Fruit fly (Drosophila melanogaster) whole organism, prepupa: Measurements from ENCODE around the gene CG2147.

Source experiments
- Blimp-1 ChIP-seq: fragments of 200-800 bp; sonication (Bioruptor generic); optimal IDR thresholded peaks from 3 replicates; lab custom pipeline; 2017; ENCODE audit warnings: missing biosample characterization, missing genetic modification characterization, mild to moderate bottlenecking, moderate library complexity, missing genetic modification reagents
- CG10631 ChIP-seq: fragments of 200-800 bp; sonication (Bioruptor generic); optimal IDR thresholded peaks from 2 replicates; lab custom pipeline; 2016; ENCODE audit warnings: missing biosample characterization, missing genetic modification characterization
- CG10669 ChIP-seq: fragments of 200-800 bp; sonication (Bioruptor generic); optimal IDR thresholded peaks from 3 replicates; lab custom pipeline; 2018; ENCODE audit warnings: missing biosample characterization, mild to moderate bottlenecking, missing genetic modification characterization, moderate library complexity
- CG11294 ChIP-seq: fragments of 200-800 bp; sonication (Bioruptor generic); IDR thresholded peaks from 2 replicates; pipeline ENCODE4 v1.3.6; 2022; ENCODE audit warnings: missing biosample characterization, missing genetic modification characterization
- CG11762 ChIP-seq: fragments of 200-800 bp; sonication (Bioruptor generic); optimal IDR thresholded peaks from 3 replicates; lab custom pipeline; 2016; ENCODE audit warnings: missing biosample characterization, missing genetic modification characterization; ENCODE audit not compliant: insufficient read depth
- CG11902 ChIP-seq: fragments of 200-800 bp; sonication (Bioruptor generic); optimal IDR thresholded peaks from 3 replicates; lab custom pipeline; 2016; ENCODE audit warnings: missing biosample characterization, missing genetic modification characterization
- CG1621 ChIP-seq: fragments of 200-800 bp; sonication (Bioruptor generic); optimal IDR thresholded peaks from 3 replicates; lab custom pipeline; 2018; ENCODE audit warnings: missing biosample characterization, mild to moderate bottlenecking, missing genetic modification characterization
- CG3032 ChIP-seq: fragments of 200-800 bp; optimal IDR thresholded peaks from 2 replicates; lab custom pipeline; 2019; ENCODE audit warnings: missing biosample characterization, mild to moderate bottlenecking, missing genetic modification characterization, moderate library complexity
- CG31627 ChIP-seq: fragments of 200-800 bp; sonication (Bioruptor generic); optimal IDR thresholded peaks from 3 replicates; lab custom pipeline; 2016; ENCODE audit warnings: missing biosample characterization, missing genetic modification characterization
- CG32006 ChIP-seq: fragments of 200-800 bp; sonication (Bioruptor generic); optimal IDR thresholded peaks from 3 replicates; lab custom pipeline; 2017; ENCODE audit warnings: missing biosample characterization, mild to moderate bottlenecking, missing genetic modification characterization
- CG34406 ChIP-seq: fragments of 200-800 bp; sonication (Bioruptor generic); optimal IDR thresholded peaks from 3 replicates; lab custom pipeline; 2016; ENCODE audit warnings: missing biosample characterization, missing genetic modification characterization
- CG3919 ChIP-seq: fragments of 200-800 bp; sonication (Bioruptor generic); optimal IDR thresholded peaks from 3 replicates; lab custom pipeline; 2016; ENCODE audit warnings: missing biosample characterization, missing genetic modification characterization
- CG4318 ChIP-seq: fragments of 200-800 bp; sonication (Bioruptor generic); optimal IDR thresholded peaks from 3 replicates; lab custom pipeline; 2017; ENCODE audit warnings: missing biosample characterization, mild to moderate bottlenecking, missing genetic modification characterization
- CG6276 ChIP-seq: fragments of 200-800 bp; sonication (Bioruptor generic); optimal IDR thresholded peaks from 2 replicates; lab custom pipeline; 2017; ENCODE audit warnings: missing biosample characterization, mild to moderate bottlenecking, missing genetic modification characterization
- CG6792 ChIP-seq: fragments of 200-800 bp; sonication (Bioruptor generic); optimal IDR thresholded peaks from 3 replicates; lab custom pipeline; 2016; ENCODE audit warnings: missing biosample characterization, missing genetic modification characterization
- CG6808 ChIP-seq: fragments of 200-800 bp; sonication (Bioruptor generic); optimal IDR thresholded peaks from 3 replicates; lab custom pipeline; 2017; ENCODE audit warnings: missing biosample characterization, missing genetic modification characterization, mild to moderate bottlenecking, moderate library complexity, missing genetic modification reagents
- CG7368 ChIP-seq: fragments of 200-800 bp; sonication (Bioruptor generic); optimal IDR thresholded peaks from 3 replicates; lab custom pipeline; 2016; ENCODE audit warnings: missing biosample characterization, missing genetic modification characterization
- CG8119 ChIP-seq: fragments of 200-800 bp; sonication (Bioruptor generic); IDR thresholded peaks from 3 replicates; pipeline ENCODE4 v1.3.6; 2022; ENCODE audit warnings: missing biosample characterization, missing genetic modification characterization
- CG8632 ChIP-seq: fragments of 200-800 bp; sonication (Bioruptor generic); optimal IDR thresholded peaks from 3 replicates; lab custom pipeline; 2016; ENCODE audit warnings: missing biosample characterization, missing genetic modification characterization
- CG9139 ChIP-seq: fragments of 200-800 bp; sonication (Bioruptor generic); optimal IDR thresholded peaks from 3 replicates; lab custom pipeline; 2017; ENCODE audit warnings: missing biosample characterization, mild to moderate bottlenecking, missing genetic modification characterization
- Eip78C ChIP-seq: fragments of 200-800 bp; sonication (Bioruptor generic); peaks from one replicate; lab custom pipeline; 2016; ENCODE audit warnings: missing biosample characterization, missing genetic modification characterization
- Ets21C ChIP-seq: fragments of 200-800 bp; sonication (Bioruptor generic); optimal IDR thresholded peaks from 3 replicates; lab custom pipeline; 2016; ENCODE audit warnings: missing biosample characterization, missing genetic modification characterization
- Hr38 ChIP-seq: sonication (Bioruptor generic); optimal IDR thresholded peaks from 2 replicates; lab custom pipeline; 2016; ENCODE audit warnings: missing biosample characterization, missing genetic modification characterization
- Hr4 ChIP-seq: fragments of 200-800 bp; sonication (Bioruptor generic); optimal IDR thresholded peaks from 3 replicates; lab custom pipeline; 2016; ENCODE audit warnings: missing biosample characterization, missing genetic modification characterization
- Lpt ChIP-seq: fragments of 200-800 bp; sonication (Bioruptor generic); optimal IDR thresholded peaks from 3 replicates; lab custom pipeline; 2016; ENCODE audit warnings: missing biosample characterization, missing genetic modification characterization
- Met ChIP-seq: fragments of 200-800 bp; sonication (Bioruptor generic); optimal IDR thresholded peaks from 3 replicates; lab custom pipeline; 2016; ENCODE audit warnings: missing biosample characterization, missing genetic modification characterization
- Smox ChIP-seq: fragments of 200-800 bp; sonication (Bioruptor generic); optimal IDR thresholded peaks from 3 replicates; lab custom pipeline; 2016; ENCODE audit warnings: missing biosample characterization, missing genetic modification characterization
- Sox102F ChIP-seq: fragments of 200-800 bp; sonication (Bioruptor generic); optimal IDR thresholded peaks from 2 replicates; lab custom pipeline; 2016; ENCODE audit warnings: missing biosample characterization, mild to moderate bottlenecking, missing genetic modification characterization
- Sox14 ChIP-seq: fragments of 200-800 bp; sonication (Bioruptor generic); optimal IDR thresholded peaks from 3 replicates; lab custom pipeline; 2016; ENCODE audit warnings: missing biosample characterization, missing genetic modification characterization
- Sox15 ChIP-seq: fragments of 200-800 bp; sonication (Bioruptor generic); optimal IDR thresholded peaks from 3 replicates; lab custom pipeline; 2016; ENCODE audit warnings: missing biosample characterization, missing genetic modification characterization
- achi ChIP-seq: fragments of 200-800 bp; sonication (Bioruptor generic); optimal IDR thresholded peaks from 3 replicates; lab custom pipeline; 2016; ENCODE audit warnings: missing biosample characterization, missing genetic modification characterization
- acj6 ChIP-seq: fragments of 200-800 bp; sonication (Bioruptor generic); optimal IDR thresholded peaks from 3 replicates; lab custom pipeline; 2016; ENCODE audit warnings: missing biosample characterization, missing genetic modification characterization
- cyc ChIP-seq: fragments of 200-800 bp; sonication (Bioruptor generic); optimal IDR thresholded peaks from 3 replicates; lab custom pipeline; 2016; ENCODE audit warnings: missing biosample characterization, missing genetic modification characterization
- dac ChIP-seq: fragments of 200-800 bp; sonication (Bioruptor generic); optimal IDR thresholded peaks from 2 replicates; lab custom pipeline; 2017; ENCODE audit warnings: missing biosample characterization, mild to moderate bottlenecking, missing genetic modification characterization
- eg ChIP-seq: fragments of 200-800 bp; sonication (Bioruptor generic); IDR thresholded peaks from 3 replicates; pipeline ENCODE4 v1.3.6; 2022; ENCODE audit warnings: missing biosample characterization, missing genetic modification characterization
- esn ChIP-seq: fragments of 200-800 bp; sonication (Bioruptor generic); optimal IDR thresholded peaks from 2 replicates; lab custom pipeline; 2016; ENCODE audit warnings: missing biosample characterization, mild to moderate bottlenecking, missing genetic modification characterization, moderate library complexity
- fd59A ChIP-seq: fragments of 200-800 bp; sonication (Bioruptor generic); optimal IDR thresholded peaks from 2 replicates; lab custom pipeline; 2017; ENCODE audit warnings: missing biosample characterization, mild to moderate bottlenecking, missing genetic modification characterization, missing genetic modification reagents
- fd85E ChIP-seq: fragments of 200-800 bp; sonication (Bioruptor generic); optimal IDR thresholded peaks from 3 replicates; lab custom pipeline; 2016; ENCODE audit warnings: missing biosample characterization, missing genetic modification characterization
- fkh ChIP-seq: fragments of 200-800 bp; sonication (Bioruptor generic); optimal IDR thresholded peaks from 3 replicates; lab custom pipeline; 2017; ENCODE audit warnings: missing biosample characterization, mild to moderate bottlenecking, missing genetic modification characterization, moderate library complexity
- pdm3 ChIP-seq: fragments of 200-800 bp; sonication (Bioruptor generic); optimal IDR thresholded peaks from 3 replicates; lab custom pipeline; 2016; ENCODE audit warnings: missing biosample characterization, missing genetic modification characterization
- salr ChIP-seq, 2 experiments: fragments of 200-800 bp; sonication (Bioruptor generic); optimal IDR thresholded peaks; 3 replicates each; lab custom pipeline; 2016 to 2018; ENCODE audit warnings: missing biosample characterization in 2 of 2, missing genetic modification characterization in 2 of 2, mild to moderate bottlenecking in 1 of 2
- spab ChIP-seq: fragments of 200-800 bp; sonication (Bioruptor generic); optimal IDR thresholded peaks from 2 replicates; lab custom pipeline; 2017; ENCODE audit warnings: missing biosample characterization, mild to moderate bottlenecking, missing genetic modification characterization, missing genetic modification reagents
- svp ChIP-seq: fragments of 200-800 bp; sonication (Bioruptor generic); peaks from one replicate; lab custom pipeline; 2016; ENCODE audit warnings: missing biosample characterization, missing genetic modification characterization
- topi ChIP-seq: fragments of 200-800 bp; sonication (Bioruptor generic); optimal IDR thresholded peaks from 3 replicates; lab custom pipeline; 2016; ENCODE audit warnings: missing biosample characterization, missing genetic modification characterization
- vri ChIP-seq: fragments of 200-800 bp; sonication (Bioruptor generic); optimal IDR thresholded peaks from 3 replicates; lab custom pipeline; 2016; ENCODE audit warnings: missing biosample characterization, mild to moderate bottlenecking, missing genetic modification characterization

The CG2147 gene

dm6 chrX:8211094-8211730, 29.3 kb upstream of the CG2147 start (continued):
- TF ChIP-seq Met: peak; percentile 57
- TF ChIP-seq CG6792 (GFP tag; lab: Kevin White, UChicago): peak; percentile 64
- peak; percentile 37 for TF ChIP-seq svp (GFP tag; lab: Kevin White, UChicago)
- peak; percentile 43 for TF ChIP-seq CG31627
- TF ChIP-seq achi (GFP tag; lab: Kevin White, UChicago): peak; percentile 69
- peak; percentile 80 for TF ChIP-seq fd59A (GFP tag; lab: Kevin White, UChicago)
- TF ChIP-seq CG6808: peak; percentile 84
- peak; percentile 78 for TF ChIP-seq CG1621 (tag; lab: Kevin White, UChicago)
- no peak for TF ChIP-seq Hr38 (GFP tag; lab: Kevin White, UChicago)
- peak; percentile 52 for TF ChIP-seq topi (GFP tag; lab: Kevin White, UChicago)
- peak; percentile 70 for TF ChIP-seq Sox14 (GFP tag; lab: Kevin White, UChicago)
- TF ChIP-seq CG9139: peak; percentile 71
- TF ChIP-seq CG32006 (GFP tag; lab: Kevin White, UChicago): peak; percentile 72
- TF ChIP-seq acj6 (GFP tag; lab: Kevin White, UChicago): peak; percentile 65
- no peak for TF ChIP-seq fkh (GFP tag; lab: Kevin White, UChicago)
- peak; percentile 65; the same call in 2 of the 3 replicates for TF ChIP-seq eg (GFP tag; lab: Robert Waterston, UW)
- peak; percentile 45 for TF ChIP-seq CG11762
- TF ChIP-seq Smox (GFP tag; lab: Kevin White, UChicago): peak; percentile 42
- TF ChIP-seq vri (GFP tag; lab: Kevin White, UChicago): peak; percentile 14
- peak; percentile 31 for TF ChIP-seq CG11902 (GFP tag; lab: Kevin White, UChicago)
- TF ChIP-seq Hr4: peak; percentile 75
- peak; percentile 76 for TF ChIP-seq CG8119 (GFP tag; lab: Robert Waterston, UW)
- TF ChIP-seq CG3032 (tag; lab: Kevin White, UChicago): peak; percentile 85
- TF ChIP-seq Ets21C (GFP tag; lab: Kevin White, UChicago): peak; percentile 22

DNA sequence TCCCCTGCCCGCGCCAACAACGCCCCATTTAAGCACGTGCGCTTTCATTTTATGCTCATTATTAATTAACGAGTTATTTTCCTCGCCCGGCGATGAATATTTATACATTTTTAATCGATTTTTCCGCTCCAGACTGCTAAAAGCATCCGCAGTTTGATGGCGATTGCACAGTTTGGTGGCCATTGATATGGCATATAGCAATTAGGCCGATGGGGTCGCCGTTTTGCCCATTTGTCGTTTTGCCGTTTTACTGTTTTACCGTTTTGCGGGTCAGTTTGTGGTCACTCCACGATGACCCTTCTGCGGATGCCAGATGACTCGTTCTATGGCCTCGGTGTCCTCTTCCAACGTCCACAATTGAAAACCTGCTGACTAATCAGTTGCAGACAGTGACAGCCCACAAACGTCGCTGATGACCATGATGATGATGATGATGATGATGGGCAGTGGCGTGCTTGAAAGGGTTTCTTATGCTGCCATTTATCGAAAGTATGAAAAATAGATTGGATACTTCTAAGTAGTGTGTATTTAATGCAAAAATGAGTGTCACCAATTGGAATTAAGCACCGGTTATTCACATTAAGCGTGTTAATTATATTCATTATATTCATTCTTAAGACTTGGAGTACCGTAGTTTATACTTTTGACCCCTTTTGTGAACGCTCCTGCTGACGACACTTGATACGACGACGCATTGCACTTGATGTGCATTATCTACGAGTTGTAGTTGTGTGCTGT, 28.6 kb upstream of the CG2147 start:
- TF ChIP-seq CG11762: peak; percentile 11
- TF ChIP-seq Smox (GFP tag; lab: Kevin White, UChicago): peak; percentile 14
- peak; percentile 27 for TF ChIP-seq CG9139
- no peak for TF ChIP-seq Sox15 (GFP tag; lab: Kevin White, UChicago)
- TF ChIP-seq salr (GFP tag; optimal IDR thresholded peaks at IDR 0.05; lab: Kevin White, UChicago): peak; percentile 41 to 49
- TF ChIP-seq Sox102F: no peak
- TF ChIP-seq dac (GFP tag; lab: Kevin White, UChicago): peak; percentile 47
- peak; percentile 48 for TF ChIP-seq Lpt (GFP tag; lab: Kevin White, UChicago)
- no peak for TF ChIP-seq fkh (GFP tag; lab: Kevin White, UChicago)
- TF ChIP-seq CG6808: peak; percentile 79
- TF ChIP-seq CG11294 (GFP tag; lab: Robert Waterston, UW): peak; percentile 34; the same call in 1 of the 2 replicates
- peak; percentile 77 for TF ChIP-seq CG3032 (tag; lab: Kevin White, UChicago)
- TF ChIP-seq CG10631 (GFP tag; lab: Kevin White, UChicago): peak; percentile 70
- TF ChIP-seq esn (GFP tag; lab: Kevin White, UChicago): peak; percentile 17
- peak; percentile 64 for TF ChIP-seq spab (GFP tag; lab: Kevin White, UChicago)
- peak; percentile 50 for TF ChIP-seq CG4318 (GFP tag; lab: Kevin White, UChicago)
- peak; percentile 29 for TF ChIP-seq CG34406 (GFP tag; lab: Kevin White, UChicago)
- TF ChIP-seq Blimp-1 (GFP tag; lab: Kevin White, UChicago): no peak
- TF ChIP-seq Met: no peak
- peak; percentile 52; the same call in 2 of the 3 replicates for TF ChIP-seq eg (GFP tag; lab: Robert Waterston, UW)
- TF ChIP-seq svp (GFP tag; lab: Kevin White, UChicago): peak; percentile 6
- no peak for TF ChIP-seq cyc (GFP tag; lab: Kevin White, UChicago)
- TF ChIP-seq CG6792 (GFP tag; lab: Kevin White, UChicago): peak; percentile 18
- TF ChIP-seq fd85E (GFP tag; lab: Kevin White, UChicago): no peak
- peak; percentile 57 for TF ChIP-seq pdm3 (GFP tag; lab: Kevin White, UChicago)
- no peak for TF ChIP-seq CG11902 (GFP tag; lab: Kevin White, UChicago)
- peak; percentile 41 for TF ChIP-seq CG6276
- TF ChIP-seq CG8119 (GFP tag; lab: Robert Waterston, UW): peak; percentile 75
- no peak for TF ChIP-seq CG7368 (GFP tag; lab: Kevin White, UChicago)
- TF ChIP-seq Eip78C (GFP tag; lab: Kevin White, UChicago): peak; percentile 91
- peak; percentile 56 for TF ChIP-seq acj6 (GFP tag; lab: Kevin White, UChicago)
- TF ChIP-seq Hr4: peak; percentile 66
- peak; percentile 22 for TF ChIP-seq CG8632 (GFP tag; lab: Kevin White, UChicago)
- TF ChIP-seq achi (GFP tag; lab: Kevin White, UChicago): peak; percentile 54
- peak; percentile 74 for TF ChIP-seq CG10669 (GFP tag; lab: Kevin White, UChicago)
- peak; percentile 57 for TF ChIP-seq CG3919
- TF ChIP-seq Sox14 (GFP tag; lab: Kevin White, UChicago): peak; percentile 59
